Fruit fly (Drosophila melanogaster) whole organism, prepupa: Measurements from ENCODE around the gene CG5276.

Experiments used
- Blimp-1 ChIP-seq: fragments of 200-800 bp; sonication (Bioruptor generic); optimal IDR thresholded peaks from 3 replicates; lab custom pipeline; 2017; ENCODE audit warnings: missing biosample characterization, missing genetic modification characterization, mild to moderate bottlenecking, moderate library complexity, missing genetic modification reagents
- CG10631 ChIP-seq: fragments of 200-800 bp; sonication (Bioruptor generic); optimal IDR thresholded peaks from 2 replicates; lab custom pipeline; 2016; ENCODE audit warnings: missing biosample characterization, missing genetic modification characterization
- CG10669 ChIP-seq: fragments of 200-800 bp; sonication (Bioruptor generic); optimal IDR thresholded peaks from 3 replicates; lab custom pipeline; 2018; ENCODE audit warnings: missing biosample characterization, mild to moderate bottlenecking, missing genetic modification characterization, moderate library complexity
- CG11762 ChIP-seq: fragments of 200-800 bp; sonication (Bioruptor generic); optimal IDR thresholded peaks from 3 replicates; lab custom pipeline; 2016; ENCODE audit warnings: missing biosample characterization, missing genetic modification characterization; ENCODE audit not compliant: insufficient read depth
- CG11902 ChIP-seq: fragments of 200-800 bp; sonication (Bioruptor generic); optimal IDR thresholded peaks from 3 replicates; lab custom pipeline; 2016; ENCODE audit warnings: missing biosample characterization, missing genetic modification characterization
- CG15336 ChIP-seq: fragments of 200-800 bp; sonication (Bioruptor generic); IDR thresholded peaks from 2 replicates; pipeline ENCODE4 v1.3.6; 2022; ENCODE audit warnings: missing biosample characterization, missing genetic modification characterization
- CG16779 ChIP-seq: fragments of 200-800 bp; sonication (Bioruptor generic); optimal IDR thresholded peaks from 3 replicates; lab custom pipeline; 2017; ENCODE audit warnings: missing biosample characterization, mild to moderate bottlenecking, missing genetic modification characterization
- CG3032 ChIP-seq: fragments of 200-800 bp; optimal IDR thresholded peaks from 2 replicates; lab custom pipeline; 2019; ENCODE audit warnings: missing biosample characterization, mild to moderate bottlenecking, missing genetic modification characterization, moderate library complexity
- CG31627 ChIP-seq: fragments of 200-800 bp; sonication (Bioruptor generic); optimal IDR thresholded peaks from 3 replicates; lab custom pipeline; 2016; ENCODE audit warnings: missing biosample characterization, missing genetic modification characterization
- CG32006 ChIP-seq: fragments of 200-800 bp; sonication (Bioruptor generic); optimal IDR thresholded peaks from 3 replicates; lab custom pipeline; 2017; ENCODE audit warnings: missing biosample characterization, mild to moderate bottlenecking, missing genetic modification characterization
- CG4318 ChIP-seq: fragments of 200-800 bp; sonication (Bioruptor generic); optimal IDR thresholded peaks from 3 replicates; lab custom pipeline; 2017; ENCODE audit warnings: missing biosample characterization, mild to moderate bottlenecking, missing genetic modification characterization
- CG6163 ChIP-seq: fragments of 200-800 bp; sonication (Bioruptor generic); IDR thresholded peaks from 3 replicates; pipeline ENCODE4 v1.3.6; 2022; ENCODE audit warnings: missing biosample characterization, missing genetic modification characterization
- CG6808 ChIP-seq: fragments of 200-800 bp; sonication (Bioruptor generic); optimal IDR thresholded peaks from 3 replicates; lab custom pipeline; 2017; ENCODE audit warnings: missing biosample characterization, missing genetic modification characterization, mild to moderate bottlenecking, moderate library complexity, missing genetic modification reagents
- CG6854 ChIP-seq: fragments of 200-800 bp; sonication (Bioruptor generic); optimal IDR thresholded peaks from 2 replicates; lab custom pipeline; 2017; ENCODE audit warnings: missing biosample characterization, mild to moderate bottlenecking, missing genetic modification characterization
- CG8632 ChIP-seq: fragments of 200-800 bp; sonication (Bioruptor generic); optimal IDR thresholded peaks from 3 replicates; lab custom pipeline; 2016; ENCODE audit warnings: missing biosample characterization, missing genetic modification characterization
- CG9139 ChIP-seq: fragments of 200-800 bp; sonication (Bioruptor generic); optimal IDR thresholded peaks from 3 replicates; lab custom pipeline; 2017; ENCODE audit warnings: missing biosample characterization, mild to moderate bottlenecking, missing genetic modification characterization
- Eip75B ChIP-seq: fragments of 200-800 bp; sonication (Bioruptor generic); optimal IDR thresholded peaks from 3 replicates; lab custom pipeline; 2016; ENCODE audit warnings: missing biosample characterization, missing genetic modification characterization
- Eip78C ChIP-seq: fragments of 200-800 bp; sonication (Bioruptor generic); peaks from one replicate; lab custom pipeline; 2016; ENCODE audit warnings: missing biosample characterization, missing genetic modification characterization
- Eip93F ChIP-seq: fragments of 200-800 bp; sonication (Bioruptor generic); optimal IDR thresholded peaks from 2 replicates; lab custom pipeline; 2016; ENCODE audit warnings: missing biosample characterization, mild to moderate bottlenecking, missing genetic modification characterization
- Ets96B ChIP-seq: fragments of 200-800 bp; optimal IDR thresholded peaks from 2 replicates; lab custom pipeline; 2019; ENCODE audit warnings: missing biosample characterization, mild to moderate bottlenecking, missing genetic modification characterization, moderate library complexity
- Gug ChIP-seq: fragments of 200-800 bp; sonication (Bioruptor generic); IDR thresholded peaks from 2 replicates; pipeline ENCODE4 v1.3.6; 2022; ENCODE audit warnings: missing biosample characterization, missing genetic modification characterization
- Hr38 ChIP-seq: sonication (Bioruptor generic); optimal IDR thresholded peaks from 2 replicates; lab custom pipeline; 2016; ENCODE audit warnings: missing biosample characterization, missing genetic modification characterization
- Hr4 ChIP-seq: fragments of 200-800 bp; sonication (Bioruptor generic); optimal IDR thresholded peaks from 3 replicates; lab custom pipeline; 2016; ENCODE audit warnings: missing biosample characterization, missing genetic modification characterization
- OdsH ChIP-seq: fragments of 200-800 bp; sonication (Bioruptor generic); optimal IDR thresholded peaks from 3 replicates; lab custom pipeline; 2016; ENCODE audit warnings: missing biosample characterization, missing genetic modification characterization
- Sox14 ChIP-seq: fragments of 200-800 bp; sonication (Bioruptor generic); optimal IDR thresholded peaks from 3 replicates; lab custom pipeline; 2016; ENCODE audit warnings: missing biosample characterization, missing genetic modification characterization
- Sox15 ChIP-seq: fragments of 200-800 bp; sonication (Bioruptor generic); optimal IDR thresholded peaks from 3 replicates; lab custom pipeline; 2016; ENCODE audit warnings: missing biosample characterization, missing genetic modification characterization
- acj6 ChIP-seq: fragments of 200-800 bp; sonication (Bioruptor generic); optimal IDR thresholded peaks from 3 replicates; lab custom pipeline; 2016; ENCODE audit warnings: missing biosample characterization, missing genetic modification characterization
- dsx ChIP-seq: fragments of 200-800 bp; optimal IDR thresholded peaks from 3 replicates; lab custom pipeline; 2019; ENCODE audit warnings: missing biosample characterization, mild to moderate bottlenecking, missing genetic modification characterization, moderate library complexity; ENCODE audit not compliant: poor library complexity, severe bottlenecking
- eg ChIP-seq: fragments of 200-800 bp; sonication (Bioruptor generic); IDR thresholded peaks from 3 replicates; pipeline ENCODE4 v1.3.6; 2022; ENCODE audit warnings: missing biosample characterization, missing genetic modification characterization
- fd59A ChIP-seq: fragments of 200-800 bp; sonication (Bioruptor generic); optimal IDR thresholded peaks from 2 replicates; lab custom pipeline; 2017; ENCODE audit warnings: missing biosample characterization, mild to moderate bottlenecking, missing genetic modification characterization, missing genetic modification reagents
- lz ChIP-seq: fragments of 200-800 bp; sonication (Bioruptor generic); optimal IDR thresholded peaks from 3 replicates; lab custom pipeline; 2016; ENCODE audit warnings: missing biosample characterization, missing genetic modification characterization
- salr ChIP-seq, 2 experiments: fragments of 200-800 bp; sonication (Bioruptor generic); optimal IDR thresholded peaks; 3 replicates each; lab custom pipeline; 2016 to 2018; ENCODE audit warnings: missing biosample characterization in 2 of 2, missing genetic modification characterization in 2 of 2, mild to moderate bottlenecking in 1 of 2
- svp ChIP-seq: fragments of 200-800 bp; sonication (Bioruptor generic); peaks from one replicate; lab custom pipeline; 2016; ENCODE audit warnings: missing biosample characterization, missing genetic modification characterization
- vri ChIP-seq: fragments of 200-800 bp; sonication (Bioruptor generic); optimal IDR thresholded peaks from 3 replicates; lab custom pipeline; 2016; ENCODE audit warnings: missing biosample characterization, mild to moderate bottlenecking, missing genetic modification characterization

Gene CG5276

DNA sequence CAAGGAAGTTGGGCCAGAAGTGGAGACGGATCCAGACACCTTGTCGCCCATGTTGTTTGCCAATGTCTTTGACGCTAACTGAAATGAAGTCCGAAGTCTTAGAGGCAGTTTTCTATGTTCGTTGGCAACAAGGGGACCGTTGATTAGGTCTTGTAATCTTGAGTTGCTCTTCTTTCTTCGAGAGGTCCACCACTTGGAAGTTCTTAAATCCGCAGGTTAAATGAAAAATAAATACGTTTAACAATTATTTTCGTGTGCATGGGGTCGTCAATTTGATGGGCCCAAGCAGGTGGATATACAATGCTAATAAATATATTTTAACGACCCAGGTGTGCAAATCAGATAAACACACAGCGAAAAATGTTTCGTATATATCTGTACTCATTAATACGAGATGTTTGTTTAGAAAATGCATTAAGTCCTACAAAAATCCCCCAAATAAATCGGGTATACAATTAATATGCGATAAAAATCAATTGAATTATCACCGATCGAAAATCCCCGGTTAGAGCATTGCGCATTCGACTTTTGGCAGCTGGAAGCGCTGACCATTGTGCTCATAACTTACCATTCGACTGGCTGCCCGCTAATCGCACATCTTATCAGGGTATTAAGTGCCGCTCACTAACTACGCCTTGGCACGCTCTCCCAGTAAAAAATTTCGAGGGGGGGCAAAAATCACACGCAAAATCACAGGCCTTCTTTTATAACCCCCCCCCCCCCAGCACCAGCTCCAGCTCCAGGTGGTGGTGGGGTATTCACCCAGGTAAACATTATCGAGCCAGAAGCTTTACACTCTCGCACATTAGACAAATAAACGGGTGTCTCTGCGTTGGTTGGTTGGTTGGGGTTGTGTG, 29.2 kb downstream of the CG5276 start, which contains the start of gene PGRP-LB (continued):
- TF ChIP-seq acj6 (GFP tag; lab: Kevin White, UChicago) (no peak), CG16779 (tag; lab: Kevin White, UChicago) (no peak), CG6808 (GFP tag; lab: Kevin White, UChicago) (no peak), vri (GFP tag; lab: Kevin White, UChicago) (no peak), Sox15 (GFP tag; lab: Kevin White, UChicago) (no peak), CG10631 (GFP tag; lab: Kevin White, UChicago) (no peak), CG4318 (GFP tag; lab: Kevin White, UChicago) (no peak), CG15336 (no peak), CG6163 (GFP tag; lab: Robert Waterston, UW) (no peak), OdsH (no peak), CG3032 (no peak), eg (no peak), dsx (GFP tag; lab: Kevin White, UChicago) (no peak), CG9139 (no peak), Blimp-1 (no peak), Sox14 (peak; percentile 12), fd59A (no peak)

DNA sequence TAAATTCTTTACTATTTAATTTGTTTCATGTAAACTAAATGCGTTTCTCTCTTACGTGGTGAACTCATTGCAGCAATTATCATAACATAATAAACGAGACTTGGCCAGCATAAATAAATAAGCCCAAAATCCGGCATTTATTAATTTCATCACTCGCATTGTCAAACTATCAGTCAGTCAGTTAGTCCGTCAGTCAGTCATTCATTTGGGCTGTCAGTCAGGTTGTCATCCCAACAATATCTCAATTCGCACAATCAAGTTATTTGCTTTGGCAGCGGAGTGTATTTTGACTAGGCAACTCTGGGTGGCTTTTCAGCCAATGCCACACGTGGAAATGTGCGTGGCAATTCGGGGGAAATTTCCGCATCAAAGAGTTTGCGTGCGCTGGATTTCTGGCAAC, 36.3 kb downstream of the CG5276 start:
- TF ChIP-seq CG32006 (GFP tag; lab: Kevin White, UChicago) (no peak), CG10669 (no peak), CG4318 (GFP tag; lab: Kevin White, UChicago) (no peak), Ets96B (tag; lab: Kevin White, UChicago) (no peak), dsx (GFP tag; lab: Kevin White, UChicago) (no peak), lz (no peak), CG31627 (GFP tag; lab: Kevin White, UChicago) (no peak), Blimp-1 (no peak), CG8632 (no peak), CG6854 (no peak), Gug (GFP tag; lab: Robert Waterston, UW) (no peak), CG3032 (no peak), CG11762 (GFP tag; lab: Kevin White, UChicago) (no peak), CG11902 (GFP tag; lab: Kevin White, UChicago) (no peak), Eip93F (GFP tag; lab: Kevin White, UChicago) (no peak), fd59A (no peak), salr (GFP tag; optimal IDR thresholded peaks at IDR 0.05; lab: Kevin White, UChicago) (no peak), OdsH (no peak), Eip78C (GFP tag; lab: Kevin White, UChicago) (no peak), Hr38 (GFP tag; lab: Kevin White, UChicago) (no peak)

DNA sequence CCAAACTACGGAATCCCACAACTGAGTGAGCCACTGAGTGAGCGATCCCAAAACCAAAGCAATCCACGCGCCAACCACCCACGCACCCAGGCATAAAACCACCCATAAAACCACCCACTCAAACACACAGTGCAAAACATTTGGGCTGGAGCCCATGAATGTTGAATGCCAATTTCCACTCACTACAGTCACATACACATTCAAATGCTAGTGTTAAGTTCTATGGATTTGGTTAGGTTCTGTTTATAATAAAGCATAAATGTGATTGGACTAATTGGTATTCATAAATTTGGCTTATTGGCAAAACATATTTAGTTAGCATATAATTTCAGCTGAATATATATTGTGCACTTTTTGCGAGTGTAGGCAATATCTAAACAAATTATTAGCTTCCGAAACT, 38.2 kb downstream of the CG5276 start:
- TF ChIP-seq CG32006 (GFP tag; lab: Kevin White, UChicago) (peak; percentile 41), Hr4 (GFP tag; lab: Kevin White, UChicago) (peak; percentile 38), fd59A (no peak), Eip78C (GFP tag; lab: Kevin White, UChicago) (peak; percentile 68), eg (0 out of 3 replicates have a peak, but pooled peaks have one; percentile 13), svp (GFP tag; lab: Kevin White, UChicago) (peak; percentile 14), CG15336 (peak; percentile 23; the same call in 1 of the 2 replicates), Eip75B (no peak), CG4318 (GFP tag; lab: Kevin White, UChicago) (peak; percentile 0)
